Worm (Caenorhabditis elegans) whole organism, L3 larva: ENCODE measurements around the gene mtm-5.

Experiments used
- ama-1 ChIP-seq: fragments of 150-350 bp; optimal IDR thresholded peaks from 2 replicates; lab custom pipeline; 2018
- fos-1 ChIP-seq: fragments of 150-350 bp; optimal IDR thresholded peaks from 2 replicates; lab custom pipeline; 2014; ENCODE audit warnings: missing biosample characterization, missing genetic modification characterization
- mdl-1 ChIP-seq: fragments of 150-350 bp; optimal IDR thresholded peaks from 2 replicates; lab custom pipeline; 2014; ENCODE audit warnings: missing biosample characterization, missing genetic modification characterization
- nhr-67 ChIP-seq: fragments of 150-350 bp; optimal IDR thresholded peaks from 2 replicates; lab custom pipeline; 2014; ENCODE audit warnings: missing biosample characterization, missing genetic modification characterization
- nhr-76 ChIP-seq: fragments of 150-350 bp; sonication (generic microtip); optimal IDR thresholded peaks from 5 replicates; lab custom pipeline; 2014; ENCODE audit warnings: missing biosample characterization, missing genetic modification characterization
- nhr-77 ChIP-seq: fragments of 150-350 bp; optimal IDR thresholded peaks from 2 replicates; lab custom pipeline; 2014; ENCODE audit warnings: missing biosample characterization, missing genetic modification characterization
- snpc-4 ChIP-seq: fragments of 150-350 bp; optimal IDR thresholded peaks from 2 replicates; lab custom pipeline; 2014; ENCODE audit warnings: missing biosample characterization, missing genetic modification characterization

- TF ChIP-seq nhr-76 (tag; lab: Kevin White, UChicago) (no peak), ama-1 (lab: Kevin White, UChicago) (no peak), nhr-77 (tag; lab: Kevin White, UChicago) (no peak), fos-1 (tag; lab: Kevin White, UChicago) (no peak), snpc-4 (tag; lab: Kevin White, UChicago) (no peak), nhr-67 (tag; lab: Kevin White, UChicago) (no peak), mdl-1 (no peak)
These were observed 13.8 kb upstream of the mtm-5 start, which contains the start of gene nspg-12 for ce11 chrX:5256999-5257398.
